Worm (Caenorhabditis elegans) whole organism, L3 larva: ENCODE data around the gene ugt-14.

Source experiments
- elt-2 ChIP-seq: sonication (generic microtip); optimal IDR thresholded peaks from 2 replicates; lab custom pipeline; 2016; ENCODE audit warnings: missing genetic modification reagents, mild to moderate bottlenecking, missing genetic modification characterization, missing compliant biosample characterization
- fkh-10 ChIP-seq: sonication (generic microtip); optimal IDR thresholded peaks from 2 replicates; lab custom pipeline; 2017; ENCODE audit warnings: missing biosample characterization, missing genetic modification reagents, missing genetic modification characterization
- nhr-12 ChIP-seq: fragments of 150-350 bp; optimal IDR thresholded peaks from 2 replicates; lab custom pipeline; 2014; ENCODE audit warnings: missing biosample characterization, missing genetic modification characterization
- nhr-237 ChIP-seq: fragments of 150-350 bp; optimal IDR thresholded peaks from 2 replicates; lab custom pipeline; 2014; ENCODE audit warnings: missing biosample characterization, missing genetic modification characterization
- unc-62 ChIP-seq: fragments of 150-350 bp; sonication (generic microtip); optimal IDR thresholded peaks from 4 replicates; lab custom pipeline; 2014; ENCODE audit warnings: missing biosample characterization, missing genetic modification reagents, missing genetic modification characterization

ce11 chrV:4879251-4879650 is 26.8 kb upstream of the ugt-14 start, which contains the start of gene T19H12.15:
- no peak for TF ChIP-seq unc-62 (GFP tag; lab: Kevin White, UChicago)
- no peak for TF ChIP-seq elt-2 (tag; lab: Kevin White, UChicago)
- no peak for TF ChIP-seq fkh-10
- TF ChIP-seq nhr-12 (tag; lab: Kevin White, UChicago): no peak
- TF ChIP-seq nhr-237 (tag; lab: Kevin White, UChicago): no peak
